Fruit fly (Drosophila melanogaster) whole organism, embryonic: ENCODE data around the gene CG16779.

Source experiments
- CG11456 ChIP-seq: fragments of 200-800 bp; sonication (Bioruptor generic); IDR thresholded peaks from 3 replicates; pipeline ENCODE4 v1.3.6; 2022; ENCODE audit warnings: missing biosample characterization, missing genetic modification characterization
- CG9797 ChIP-seq: fragments of 200-800 bp; sonication (Bioruptor generic); optimal IDR thresholded peaks from 3 replicates; lab custom pipeline; 2018; ENCODE audit warnings: missing biosample characterization, mild to moderate bottlenecking, missing genetic modification characterization
- Pdp1 ChIP-seq, 2 experiments: fragments of 200-800 bp; sonication (Bioruptor generic); optimal IDR thresholded peaks; 3 replicates each; lab custom pipeline; 2016; ENCODE audit warnings: missing biosample characterization in 2 of 2, missing genetic modification characterization in 2 of 2, mild to moderate bottlenecking in 1 of 2, moderate library complexity in 1 of 2
- dm ChIP-seq: fragments of 200-800 bp; sonication (Bioruptor generic); optimal IDR thresholded peaks from 3 replicates; lab custom pipeline; 2016; ENCODE audit warnings: missing biosample characterization, missing genetic modification characterization
- psq ChIP-seq: fragments of 200-800 bp; sonication (Bioruptor generic); optimal IDR thresholded peaks from 2 replicates; lab custom pipeline; 2017; ENCODE audit warnings: missing biosample characterization, missing genetic modification characterization
- sd ChIP-seq: fragments of 200-800 bp; sonication (Bioruptor generic); optimal IDR thresholded peaks from 3 replicates; lab custom pipeline; 2018; ENCODE audit warnings: missing biosample characterization, mild to moderate bottlenecking, missing genetic modification characterization, moderate library complexity
- unpg ChIP-seq: fragments of 200-800 bp; sonication (Bioruptor generic); optimal IDR thresholded peaks from 3 replicates; lab custom pipeline; 2018; ENCODE audit warnings: missing biosample characterization, mild to moderate bottlenecking, missing genetic modification characterization, moderate library complexity

DNA sequence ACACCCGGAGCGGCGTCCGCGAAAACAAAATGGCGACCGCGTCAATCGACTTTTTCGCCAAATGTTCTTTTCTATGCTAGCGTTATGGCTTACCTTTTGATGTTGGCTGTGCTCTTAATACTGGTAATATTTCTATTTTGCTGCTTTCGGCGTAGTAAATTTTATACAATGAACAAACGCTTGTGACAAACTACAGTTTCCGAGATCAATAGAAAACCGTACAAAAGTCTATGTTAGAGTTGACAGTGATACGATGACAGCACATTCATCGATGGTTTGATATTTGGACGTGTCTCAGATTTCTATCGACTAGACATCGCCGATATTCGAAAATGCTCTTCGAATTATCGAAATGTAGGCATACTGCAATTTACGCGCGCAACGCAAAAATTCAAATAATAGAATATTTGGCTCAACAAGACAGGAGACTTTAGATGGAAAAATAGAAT is 16.6 kb upstream of the CG16779 start, which contains the start of gene rump:
- TF ChIP-seq dm (GFP tag; lab: Kevin White, UChicago) (no peak), CG9797 (GFP tag; lab: Kevin White, UChicago) (peak; percentile 63), CG11456 (GFP tag; lab: Robert Waterston, UW) (no peak), unpg (GFP tag; lab: Kevin White, UChicago) (no peak), sd (tag; lab: Kevin White, UChicago) (peak; percentile 60), Pdp1 (GFP tag; optimal IDR thresholded peaks at IDR 0.05; lab: Kevin White, UChicago) (peak in 1 of 2 experiments; percentile 29), psq (no peak)
